Worm (Caenorhabditis elegans) whole organism, L3 larva: Measurements from ENCODE around the gene vha-11.

Experiments used
- R02D3.7 ChIP-seq: fragments of 150-350 bp; optimal IDR thresholded peaks from 2 replicates; lab custom pipeline; 2014; ENCODE audit warnings: missing biosample characterization, missing genetic modification characterization
- ZK546.5 ChIP-seq: sonication (generic microtip); optimal IDR thresholded peaks from 2 replicates; lab custom pipeline; 2017; ENCODE audit warnings: missing biosample characterization, missing genetic modification characterization
- aly-2 ChIP-seq: fragments of 150-350 bp; optimal IDR thresholded peaks from 2 replicates; lab custom pipeline; 2014; ENCODE audit warnings: missing biosample characterization, missing genetic modification characterization
- ama-1 ChIP-seq: fragments of 150-350 bp; optimal IDR thresholded peaks from 2 replicates; lab custom pipeline; 2018
- ceh-16 ChIP-seq: sonication (generic microtip); optimal IDR thresholded peaks from 2 replicates; lab custom pipeline; 2017; ENCODE audit warnings: missing biosample characterization, missing genetic modification characterization
- ceh-28 ChIP-seq: fragments of 150-350 bp; optimal IDR thresholded peaks from 2 replicates; lab custom pipeline; 2014; ENCODE audit warnings: missing biosample characterization, missing genetic modification reagents, missing genetic modification characterization
- ceh-82 ChIP-seq: fragments of 150-350 bp; optimal IDR thresholded peaks from 2 replicates; lab custom pipeline; 2014; ENCODE audit warnings: missing biosample characterization, missing genetic modification characterization
- ceh-9 ChIP-seq: sonication (generic microtip); optimal IDR thresholded peaks from 2 replicates; lab custom pipeline; 2018; ENCODE audit warnings: missing biosample characterization, missing genetic modification characterization
- daf-12 ChIP-seq: fragments of 150-350 bp; optimal IDR thresholded peaks from 2 replicates; lab custom pipeline; 2014; ENCODE audit warnings: missing biosample characterization, missing genetic modification reagents, missing genetic modification characterization
- egl-27 ChIP-seq: sonication (generic microtip); optimal IDR thresholded peaks from 4 replicates; lab custom pipeline; 2017; ENCODE audit warnings: missing biosample characterization, missing genetic modification reagents, missing genetic modification characterization
- egl-5 ChIP-seq: fragments of 150-350 bp; optimal IDR thresholded peaks from 2 replicates; lab custom pipeline; 2017; ENCODE audit warnings: missing biosample characterization, missing genetic modification reagents, missing genetic modification characterization, inconsistent platforms
- elt-1 ChIP-seq: fragments of 150-350 bp; optimal IDR thresholded peaks from 2 replicates; lab custom pipeline; 2014; ENCODE audit warnings: missing biosample characterization, missing genetic modification characterization
- elt-2 ChIP-seq: sonication (generic microtip); optimal IDR thresholded peaks from 2 replicates; lab custom pipeline; 2016; ENCODE audit warnings: missing genetic modification reagents, mild to moderate bottlenecking, missing genetic modification characterization, missing compliant biosample characterization
- eor-1 ChIP-seq, 2 experiments: fragments of 150-350 bp; optimal IDR thresholded peaks; 2 replicates each; lab custom pipeline; 2014 to 2018; ENCODE audit warnings: missing biosample characterization in 2 of 2, missing genetic modification characterization in 2 of 2
- fos-1 ChIP-seq: fragments of 150-350 bp; optimal IDR thresholded peaks from 2 replicates; lab custom pipeline; 2014; ENCODE audit warnings: missing biosample characterization, missing genetic modification characterization
- hmg-11 ChIP-seq: sonication (generic microtip); optimal IDR thresholded peaks from 2 replicates; lab custom pipeline; 2016; ENCODE audit warnings: missing genetic modification characterization, missing compliant biosample characterization
- lin-15B ChIP-seq: fragments of 150-350 bp; optimal IDR thresholded peaks from 2 replicates; lab custom pipeline; 2014; ENCODE audit warnings: missing biosample characterization, missing genetic modification characterization
- lin-39 ChIP-seq: fragments of 150-350 bp; optimal IDR thresholded peaks from 2 replicates; lab custom pipeline; 2018; ENCODE audit warnings: missing biosample characterization, missing genetic modification reagents, missing genetic modification characterization
- mdl-1 ChIP-seq: fragments of 150-350 bp; optimal IDR thresholded peaks from 2 replicates; lab custom pipeline; 2014; ENCODE audit warnings: missing biosample characterization, missing genetic modification characterization
- nfya-1 ChIP-seq: sonication (generic microtip); optimal IDR thresholded peaks from 2 replicates; lab custom pipeline; 2017; ENCODE audit warnings: missing genetic modification characterization, mild to moderate bottlenecking, missing compliant biosample characterization, antibody characterized with exemption, moderate library complexity; ENCODE audit not compliant: insufficient read depth
- nhr-23 ChIP-seq: fragments of 150-350 bp; optimal IDR thresholded peaks from 2 replicates; lab custom pipeline; 2014; ENCODE audit warnings: missing biosample characterization, missing genetic modification reagents, missing genetic modification characterization
- nhr-25 ChIP-seq: sonication (generic microtip); optimal IDR thresholded peaks from 2 replicates; lab custom pipeline; 2017; ENCODE audit warnings: missing biosample characterization, missing genetic modification characterization
- nhr-28 ChIP-seq: fragments of 150-350 bp; optimal IDR thresholded peaks from 2 replicates; lab custom pipeline; 2014; ENCODE audit warnings: missing biosample characterization, missing genetic modification characterization
- nhr-43 ChIP-seq: sonication (generic microtip); optimal IDR thresholded peaks from 2 replicates; lab custom pipeline; 2016; ENCODE audit warnings: mild to moderate bottlenecking, missing genetic modification characterization, missing compliant biosample characterization; ENCODE audit not compliant: poor library complexity, severe bottlenecking
- nhr-76 ChIP-seq: fragments of 150-350 bp; sonication (generic microtip); optimal IDR thresholded peaks from 5 replicates; lab custom pipeline; 2014; ENCODE audit warnings: missing biosample characterization, missing genetic modification characterization
- nhr-77 ChIP-seq: fragments of 150-350 bp; optimal IDR thresholded peaks from 2 replicates; lab custom pipeline; 2014; ENCODE audit warnings: missing biosample characterization, missing genetic modification characterization
- pha-4 ChIP-seq: fragments of 150-350 bp; optimal IDR thresholded peaks from 2 replicates; lab custom pipeline; 2014; ENCODE audit warnings: missing biosample characterization, missing genetic modification reagents, missing genetic modification characterization
- skn-1 ChIP-seq: fragments of 150-350 bp; optimal IDR thresholded peaks from 2 replicates; lab custom pipeline; 2014; ENCODE audit warnings: missing biosample characterization, missing genetic modification characterization
- snpc-4 ChIP-seq: fragments of 150-350 bp; optimal IDR thresholded peaks from 2 replicates; lab custom pipeline; 2014; ENCODE audit warnings: missing biosample characterization, missing genetic modification characterization
- tbx-2 ChIP-seq: sonication (generic microtip); optimal IDR thresholded peaks from 2 replicates; lab custom pipeline; 2016; ENCODE audit warnings: mild to moderate bottlenecking, missing genetic modification characterization, missing compliant biosample characterization
- unc-62 ChIP-seq: fragments of 150-350 bp; sonication (generic microtip); optimal IDR thresholded peaks from 4 replicates; lab custom pipeline; 2014; ENCODE audit warnings: missing biosample characterization, missing genetic modification reagents, missing genetic modification characterization
- zag-1 ChIP-seq: fragments of 150-350 bp; optimal IDR thresholded peaks from 2 replicates; lab custom pipeline; 2014; ENCODE audit warnings: missing biosample characterization, missing genetic modification characterization
- ztf-11 ChIP-seq: fragments of 150-350 bp; optimal IDR thresholded peaks from 2 replicates; lab custom pipeline; 2014; ENCODE audit warnings: missing biosample characterization, missing genetic modification characterization
- ztf-4 ChIP-seq: fragments of 150-350 bp; optimal IDR thresholded peaks from 2 replicates; lab custom pipeline; 2014; ENCODE audit warnings: missing biosample characterization, missing genetic modification characterization

vha-11 gene

DNA sequence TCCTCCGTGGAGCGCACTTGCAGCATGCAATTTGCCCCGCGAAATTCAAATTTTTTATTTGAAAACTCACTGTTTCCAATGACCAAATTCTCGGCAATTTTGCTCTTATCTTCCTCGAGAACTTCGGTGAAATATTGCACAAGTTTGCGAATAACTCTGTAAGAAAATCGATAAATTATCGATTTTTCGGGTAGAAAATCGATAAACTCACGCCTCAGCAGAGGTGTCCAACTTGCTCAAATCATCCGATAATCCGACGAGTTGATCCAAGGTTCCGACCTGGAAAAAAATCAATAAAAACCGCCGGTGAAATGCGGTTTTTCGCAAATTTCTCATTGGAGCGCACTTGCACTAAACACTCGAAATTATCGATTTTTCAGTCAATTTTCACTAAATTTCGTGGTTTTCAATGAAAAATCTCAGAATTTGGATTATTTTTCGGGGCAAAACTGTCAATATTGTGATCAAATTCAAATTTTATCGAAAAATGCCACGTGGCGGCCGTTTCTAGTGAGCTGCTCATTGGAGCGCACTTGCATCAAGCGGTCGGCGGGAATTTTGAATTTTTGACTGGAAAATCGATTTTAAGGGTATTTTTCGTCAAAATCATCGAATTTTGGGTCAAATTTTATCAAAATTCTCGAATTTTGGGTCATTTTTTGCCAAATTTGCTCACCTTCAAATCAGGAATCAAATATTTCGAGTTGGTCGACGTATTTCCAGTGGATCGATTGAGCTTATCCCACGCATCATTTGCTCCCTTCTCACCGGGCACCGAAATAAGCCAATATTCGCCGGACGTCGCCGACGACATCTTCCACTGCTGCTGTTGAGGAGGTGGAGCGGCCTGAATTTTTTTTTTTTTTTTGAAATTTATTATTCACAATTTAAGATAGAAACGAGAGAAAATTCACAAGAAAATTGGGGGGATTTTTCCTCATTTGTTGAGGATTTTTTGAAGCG is at the start of gene vha-11:
vha-11 (minus strand) TSS at position 847 of the 963 bp plus-strand sequence.
- TF ChIP-seq ceh-28 (peak; percentile 86), lin-15B (tag; lab: Kevin White, UChicago) (peak; percentile 1), mdl-1 (no peak), ama-1 (lab: Kevin White, UChicago) (peak; percentile 44), nhr-43 (peak; percentile 1), daf-12 (no peak), elt-2 (peak; percentile 1), aly-2 (tag; lab: Kevin White, UChicago) (no peak)

DNA sequence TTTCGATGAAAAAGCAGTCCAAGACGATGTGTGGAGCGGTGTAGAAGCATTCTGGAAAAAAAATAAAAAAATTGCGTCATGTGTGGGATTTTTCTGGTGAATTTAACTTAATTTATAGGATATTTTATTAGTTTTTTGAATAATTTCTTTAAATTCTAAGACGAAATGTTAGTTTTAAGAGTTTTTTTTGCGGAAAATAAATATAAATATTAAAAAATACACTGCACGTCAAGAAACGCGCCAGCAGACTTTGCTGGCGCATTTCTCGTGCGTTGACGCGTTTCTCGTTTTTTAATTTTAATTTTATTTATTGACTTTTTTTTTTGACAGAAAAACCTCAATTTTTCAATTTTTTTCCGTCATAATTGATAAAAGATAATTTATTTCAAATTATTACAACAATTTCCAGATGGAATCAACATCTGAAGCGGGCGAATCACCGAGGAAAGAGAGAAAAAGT is 34.5 kb upstream of the vha-11 start, which contains the start of the genes ppgn-1 and tftc-1:
ppgn-1 (minus strand) TSS at position 51 of the 460 bp plus-strand sequence.
tftc-1 (plus strand) TSS at position 410 of the 460 bp plus-strand sequence.
- peak; percentile 74 for TF ChIP-seq lin-15B (tag; lab: Kevin White, UChicago)
- TF ChIP-seq tbx-2 (tag; lab: Kevin White, UChicago), result no peak
- TF ChIP-seq skn-1 (tag; lab: Kevin White, UChicago), result no peak
- TF ChIP-seq nhr-76 (tag; lab: Kevin White, UChicago), result no peak
- peak; percentile 39 for TF ChIP-seq nhr-23 (tag; lab: Kevin White, UChicago)
- peak; percentile 76 for TF ChIP-seq pha-4 (tag; lab: Kevin White, UChicago)
- TF ChIP-seq R02D3.7 (tag; lab: Kevin White, UChicago), result peak; percentile 21
- peak; percentile 36 for TF ChIP-seq hmg-11 (tag; lab: Kevin White, UChicago)
- peak in 1 of 2 experiments; percentile 41 for TF ChIP-seq eor-1 (tag; optimal IDR thresholded peaks at IDR 0.05; lab: Kevin White, UChicago)
- no peak for TF ChIP-seq ztf-11 (tag; lab: Kevin White, UChicago)
- peak; percentile 53 for TF ChIP-seq nfya-1 (tag; lab: Kevin White, UChicago)
- TF ChIP-seq snpc-4 (tag; lab: Kevin White, UChicago), result peak; percentile 16

DNA sequence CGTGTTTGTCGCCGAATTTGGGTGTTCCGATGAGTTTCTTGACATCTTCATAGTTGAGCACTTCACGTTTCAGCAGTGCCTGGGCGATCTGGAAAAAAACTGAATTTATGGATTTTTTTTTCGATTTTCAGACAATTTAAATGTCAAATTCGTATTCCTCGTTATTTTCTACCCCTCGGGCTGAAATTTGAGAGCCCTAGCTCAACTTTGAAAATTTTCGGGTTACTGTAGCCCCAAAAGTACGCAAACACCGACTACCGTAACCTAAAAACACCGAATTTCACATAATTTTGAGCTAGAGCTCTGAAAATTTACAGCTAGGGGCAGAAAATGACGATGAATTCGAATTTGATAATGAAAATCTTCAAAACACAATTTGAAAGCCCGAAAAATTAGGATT is 19.6 kb upstream of the vha-11 start:
- TF ChIP-seq snpc-4 (tag; lab: Kevin White, UChicago), result no peak
- TF ChIP-seq ztf-4 (tag; lab: Kevin White, UChicago), result no peak
- TF ChIP-seq ceh-9 (tag; lab: Kevin White, UChicago), result no peak
- TF ChIP-seq pha-4 (tag; lab: Kevin White, UChicago), result no peak
- TF ChIP-seq lin-39 (tag; lab: Kevin White, UChicago), result no peak
- TF ChIP-seq fos-1, result no peak
- TF ChIP-seq nhr-23 (tag; lab: Kevin White, UChicago), result no peak
- no peak for TF ChIP-seq egl-27 (tag; lab: Kevin White, UChicago)
- TF ChIP-seq nhr-77 (tag; lab: Kevin White, UChicago), result no peak
- no peak for TF ChIP-seq nhr-25 (tag; lab: Kevin White, UChicago)
- no peak for TF ChIP-seq ZK546.5
- TF ChIP-seq elt-1 (tag; lab: Kevin White, UChicago), result no peak

- TF ChIP-seq snpc-4 (tag; lab: Kevin White, UChicago), result no peak
- TF ChIP-seq elt-2, result no peak
- no peak for TF ChIP-seq ama-1 (lab: Kevin White, UChicago)
- TF ChIP-seq nhr-28, result no peak
- TF ChIP-seq unc-62 (GFP tag; lab: Kevin White, UChicago), result no peak
- TF ChIP-seq ceh-28, result no peak
- TF ChIP-seq ceh-82 (tag; lab: Kevin White, UChicago), result no peak
- TF ChIP-seq ceh-16 (tag; lab: Kevin White, UChicago), result no peak
- TF ChIP-seq egl-5 (tag; lab: Kevin White, UChicago), result no peak
- no peak for TF ChIP-seq ztf-11 (tag; lab: Kevin White, UChicago)
- TF ChIP-seq ztf-4 (tag; lab: Kevin White, UChicago), result no peak
- no peak for TF ChIP-seq zag-1 (tag; lab: Kevin White, UChicago)
- TF ChIP-seq nhr-23 (tag; lab: Kevin White, UChicago), result no peak
- TF ChIP-seq hmg-11 (tag; lab: Kevin White, UChicago), result no peak
- no peak for TF ChIP-seq eor-1 (tag; optimal IDR thresholded peaks at IDR 0.05; lab: Kevin White, UChicago)
- no peak for TF ChIP-seq tbx-2 (tag; lab: Kevin White, UChicago)
- TF ChIP-seq fos-1, result no peak
- TF ChIP-seq, all 47 proteins: peak for 0
These were observed 15.2 kb upstream of the vha-11 start, which contains the start of gene nhr-236 for ce11 chrIV:2329540-2329939. nhr-236 (minus strand) TSS chrIV:2329640.
